Fruit fly (Drosophila melanogaster) whole organism, prepupa: ENCODE measurements around the gene CG13896.

Source experiments
- CG10631 ChIP-seq: fragments of 200-800 bp; sonication (Bioruptor generic); optimal IDR thresholded peaks from 2 replicates; lab custom pipeline; 2016; ENCODE audit warnings: missing biosample characterization, missing genetic modification characterization
- CG31627 ChIP-seq: fragments of 200-800 bp; sonication (Bioruptor generic); optimal IDR thresholded peaks from 3 replicates; lab custom pipeline; 2016; ENCODE audit warnings: missing biosample characterization, missing genetic modification characterization
- CG6163 ChIP-seq: fragments of 200-800 bp; sonication (Bioruptor generic); IDR thresholded peaks from 3 replicates; pipeline ENCODE4 v1.3.6; 2022; ENCODE audit warnings: missing biosample characterization, missing genetic modification characterization
- CG7368 ChIP-seq: fragments of 200-800 bp; sonication (Bioruptor generic); optimal IDR thresholded peaks from 3 replicates; lab custom pipeline; 2016; ENCODE audit warnings: missing biosample characterization, missing genetic modification characterization
- Lpt ChIP-seq: fragments of 200-800 bp; sonication (Bioruptor generic); optimal IDR thresholded peaks from 3 replicates; lab custom pipeline; 2016; ENCODE audit warnings: missing biosample characterization, missing genetic modification characterization
- OdsH ChIP-seq: fragments of 200-800 bp; sonication (Bioruptor generic); optimal IDR thresholded peaks from 3 replicates; lab custom pipeline; 2016; ENCODE audit warnings: missing biosample characterization, missing genetic modification characterization
- achi ChIP-seq: fragments of 200-800 bp; sonication (Bioruptor generic); optimal IDR thresholded peaks from 3 replicates; lab custom pipeline; 2016; ENCODE audit warnings: missing biosample characterization, missing genetic modification characterization
- cyc ChIP-seq: fragments of 200-800 bp; sonication (Bioruptor generic); optimal IDR thresholded peaks from 3 replicates; lab custom pipeline; 2016; ENCODE audit warnings: missing biosample characterization, missing genetic modification characterization
- lz ChIP-seq: fragments of 200-800 bp; sonication (Bioruptor generic); optimal IDR thresholded peaks from 3 replicates; lab custom pipeline; 2016; ENCODE audit warnings: missing biosample characterization, missing genetic modification characterization
- svp ChIP-seq: fragments of 200-800 bp; sonication (Bioruptor generic); peaks from one replicate; lab custom pipeline; 2016; ENCODE audit warnings: missing biosample characterization, missing genetic modification characterization

- no peak for TF ChIP-seq CG10631 (GFP tag; lab: Kevin White, UChicago)
- TF ChIP-seq svp (GFP tag; lab: Kevin White, UChicago): no peak
- no peak for TF ChIP-seq cyc
- TF ChIP-seq CG7368 (GFP tag; lab: Kevin White, UChicago): no peak
- TF ChIP-seq OdsH (GFP tag; lab: Kevin White, UChicago): no peak
- no peak for TF ChIP-seq CG31627 (GFP tag; lab: Kevin White, UChicago)
- no peak for TF ChIP-seq CG6163 (GFP tag; lab: Robert Waterston, UW)
- TF ChIP-seq Lpt (GFP tag; lab: Kevin White, UChicago): no peak
- TF ChIP-seq lz: no peak
- no peak for TF ChIP-seq achi (GFP tag; lab: Kevin White, UChicago)
Observed at dm6 chr3L:687858-688257, 23.8 kb downstream of the CG13896 start, which contains the start of gene hiro.
